Worm (Caenorhabditis elegans): ENCODE results near the gene F40F8.4.

- no peak for TF ChIP-seq nfya-1 (tag; optimal IDR thresholded peaks at IDR 0.05; ENCODE audit: borderline replicate concordance, insufficient read depth)
- TF ChIP-seq unc-62 (GFP tag; optimal IDR thresholded peaks at IDR 0.05) = no peak
- no peak for TF ChIP-seq F49E8.2 (tag; optimal IDR thresholded peaks at IDR 0.05; ENCODE audit: insufficient read depth)
These were observed at the start of gene F40F8.4 for ce11 chrII:11140140-11140539.
